Fruit fly (Drosophila melanogaster) Kc167 (cell line): Measurements from ENCODE around the gene CG16865.

Experiments used
- Myc ChIP-seq: fragments of >200 bp; optimal IDR thresholded peaks from 2 replicates; lab custom pipeline; 2017; ENCODE audit warnings: missing external identifiers
- h ChIP-seq: fragments of >200 bp; optimal IDR thresholded peaks from 3 replicates; lab custom pipeline; 2018; ENCODE audit warnings: missing external identifiers
- insv ChIP-seq: fragments of >200 bp; optimal IDR thresholded peaks from 3 replicates; lab custom pipeline; 2018; ENCODE audit warnings: missing external identifiers
- psq ChIP-seq: fragments of >200 bp; optimal IDR thresholded peaks from 2 replicates; lab custom pipeline; 2017; ENCODE audit warnings: missing external identifiers
- ttk ChIP-seq: sonication (Bioruptor generic); optimal IDR thresholded peaks from 2 replicates; lab custom pipeline; 2017; ENCODE audit warnings: missing external identifiers

DNA sequence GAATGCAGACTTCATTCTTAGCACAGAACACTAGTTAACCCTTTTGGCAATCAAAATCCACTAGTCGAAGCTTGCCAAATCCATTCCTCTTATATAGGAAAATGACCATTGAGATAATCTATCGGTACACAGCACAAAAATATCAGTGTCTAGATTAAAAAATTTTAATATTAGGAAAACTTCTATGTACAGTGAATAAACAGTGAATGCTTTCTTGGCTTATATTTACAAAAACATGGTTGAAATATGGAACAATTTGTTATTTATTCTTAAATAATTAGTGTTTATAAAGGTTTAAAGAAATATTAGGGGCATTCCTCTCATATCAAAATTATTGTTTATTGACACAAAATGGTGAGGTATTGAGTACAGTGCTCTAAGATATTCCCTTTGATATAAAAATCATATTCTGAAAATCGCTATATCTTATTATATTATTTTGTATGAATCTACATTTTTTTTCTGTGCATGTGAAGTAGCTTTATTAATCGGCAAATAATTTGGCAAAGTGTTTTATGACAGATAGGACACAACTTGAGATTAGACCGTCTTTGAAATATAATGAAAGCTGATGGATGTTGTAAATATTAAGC is 32.5 kb downstream of the CG16865 start, which contains the start of gene CG33306:
- TF ChIP-seq psq (lab: Kevin White, UChicago) (no peak), Myc (lab: Kevin White, UChicago) (no peak), ttk (lab: Kevin White, UChicago) (no peak), h (lab: Kevin White, UChicago) (no peak), insv (lab: Kevin White, UChicago) (no peak)
